Worm (Caenorhabditis elegans): ENCODE results near the gene H11L12.1.

Gene H11L12.1

DNA sequence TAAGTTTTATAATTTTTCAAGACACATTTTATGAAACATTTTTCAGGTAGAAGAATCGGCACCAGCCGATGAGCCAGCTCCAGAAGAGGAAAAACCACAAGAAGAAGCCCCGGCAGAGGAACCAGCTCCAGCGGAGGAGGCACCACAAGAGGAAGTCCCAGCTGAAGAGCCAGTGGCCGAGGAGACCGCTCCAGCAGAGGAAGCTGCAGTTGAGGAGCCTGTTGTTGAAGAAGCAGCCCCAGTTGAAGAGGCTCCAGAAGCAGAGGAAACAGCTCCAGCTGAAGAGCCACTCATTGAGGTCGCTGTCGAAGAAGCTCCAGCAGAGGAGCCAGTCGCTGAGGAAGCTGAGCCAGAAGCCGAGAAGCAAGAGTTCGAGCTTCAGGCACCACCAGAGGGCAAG lies 37.2 kb downstream of the H11L12.1 start:
- TF ChIP-seq ztf-11 (tag; optimal IDR thresholded peaks at IDR 0.05) (no peak), ztf-1 (GFP tag; conservative IDR thresholded peaks at IDR 0.05) (no peak), skn-1 (tag; optimal IDR thresholded peaks at IDR 0.05) (no peak), lin-39 (tag; optimal IDR thresholded peaks at IDR 0.05) (no peak), lin-13 (GFP tag; optimal IDR thresholded peaks at IDR 0.05) (no peak), ZK546.5 (tag; optimal IDR thresholded peaks at IDR 0.05) (no peak), ztf-4 (tag; optimal IDR thresholded peaks at IDR 0.05) (no peak), lsy-2 (tag; optimal IDR thresholded peaks at IDR 0.05) (no peak), mab-5 (tag; optimal IDR thresholded peaks at IDR 0.05) (no peak), mbf-1 (tag; optimal IDR thresholded peaks at IDR 0.05) (no peak), unc-39 (tag; optimal IDR thresholded peaks at IDR 0.05) (no peak), sem-4 (tag; optimal IDR thresholded peaks at IDR 0.05) (no peak), nhr-237 (tag; optimal IDR thresholded peaks at IDR 0.05) (no peak), blmp-1 (tag; optimal IDR thresholded peaks at IDR 0.05; ENCODE audit: insufficient read depth) (no peak), alr-1 (tag; optimal IDR thresholded peaks at IDR 0.05) (no peak), aly-2 (tag; optimal IDR thresholded peaks at IDR 0.05) (no peak)

DNA sequence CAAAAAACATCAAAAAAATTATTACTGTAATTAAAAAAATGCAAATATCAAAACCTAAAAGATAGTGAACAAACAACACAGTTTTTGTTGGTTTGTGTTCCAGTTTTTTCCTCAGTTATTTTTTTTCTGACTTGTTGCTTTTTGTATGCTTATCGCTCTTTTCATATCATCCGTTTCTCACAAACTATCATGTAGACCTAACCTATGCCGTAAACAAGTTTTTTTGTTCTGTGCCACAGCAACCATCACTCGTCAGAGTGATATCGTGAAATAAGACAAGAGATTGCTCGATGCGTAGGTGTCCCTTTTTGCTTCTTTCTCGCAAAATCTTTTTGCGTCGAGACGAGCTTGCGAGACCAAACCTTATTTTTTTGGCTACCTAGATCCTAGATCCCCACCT lies 39.2 kb downstream of the H11L12.1 start:
- TF ChIP-seq egl-27 (tag; optimal IDR thresholded peaks at IDR 0.05) (no peak), snpc-4 (tag; optimal IDR thresholded peaks at IDR 0.05) (no peak), elt-3 (tag; optimal IDR thresholded peaks at IDR 0.05) (no peak), elt-1 (tag; optimal IDR thresholded peaks at IDR 0.05) (no peak), unc-39 (tag; optimal IDR thresholded peaks at IDR 0.05) (no peak), Y55F3AM.14 (GFP tag; optimal IDR thresholded peaks at IDR 0.05) (no peak), nhr-77 (tag; optimal IDR thresholded peaks at IDR 0.05) (no peak), peb-1 (tag; optimal IDR thresholded peaks at IDR 0.05) (no peak), lin-13 (GFP tag; optimal IDR thresholded peaks at IDR 0.05) (no peak), mdl-1 (tag; optimal IDR thresholded peaks at IDR 0.05) (no peak), alr-1 (tag; optimal IDR thresholded peaks at IDR 0.05) (no peak), sem-4 (tag; optimal IDR thresholded peaks at IDR 0.05) (no peak), nhr-25 (tag; optimal IDR thresholded peaks at IDR 0.05) (no peak), mbf-1 (tag; optimal IDR thresholded peaks at IDR 0.05) (no peak), nhr-21 (tag; optimal IDR thresholded peaks at IDR 0.05) (no peak), skn-1 (tag; optimal IDR thresholded peaks at IDR 0.05) (no peak), sma-3 (GFP tag; optimal IDR thresholded peaks at IDR 0.05) (no peak), lin-39 (tag; optimal IDR thresholded peaks at IDR 0.05) (no peak), nhr-11 (tag; optimal IDR thresholded peaks at IDR 0.05) (no peak), zag-1 (tag; optimal IDR thresholded peaks at IDR 0.05) (no peak)

DNA sequence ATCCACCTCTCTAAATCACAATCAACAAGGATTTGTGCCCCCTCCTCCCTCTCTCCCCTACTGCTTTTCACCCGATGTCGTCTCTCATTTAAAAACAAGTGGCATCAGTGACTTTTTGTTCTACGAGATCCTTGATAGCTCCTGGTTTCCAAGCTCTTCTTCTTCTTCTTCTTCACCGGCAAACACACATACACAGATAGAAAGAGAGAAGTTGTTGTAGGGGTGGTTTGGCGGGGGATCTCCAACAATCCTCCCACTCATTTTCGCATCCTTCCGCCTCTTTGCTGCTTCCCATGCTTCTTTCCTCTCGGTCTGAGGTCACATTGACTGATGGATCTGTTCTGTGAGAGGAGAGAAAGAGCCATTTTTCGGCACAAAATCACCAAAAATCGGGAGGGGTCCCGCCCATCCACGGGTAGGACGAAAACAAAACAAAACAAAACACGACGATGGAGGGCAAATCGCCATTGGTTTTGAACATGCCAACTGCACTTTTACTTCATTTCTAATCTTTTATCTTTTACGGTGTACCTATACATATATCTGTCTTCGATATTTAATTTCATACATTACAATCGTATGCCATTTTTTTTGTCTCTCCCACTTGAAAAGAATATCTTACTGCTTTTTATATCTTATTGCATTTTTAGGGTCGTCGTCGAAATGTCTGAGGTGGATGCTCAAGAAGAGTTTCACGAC lies 41.0 kb downstream of the H11L12.1 start, which contains the start of gene T23E7.2:
Gene T23E7.2, plus strand, starts transcription at position 649 of the 699 bp plus-strand sequence.
- TF ChIP-seq fos-1 (tag; optimal IDR thresholded peaks at IDR 0.05) (no peak), lin-11 (tag; optimal IDR thresholded peaks at IDR 0.05) (no peak), nhr-6 (tag; optimal IDR thresholded peaks at IDR 0.05) (no peak), sma-9 (GFP tag; optimal IDR thresholded peaks at IDR 0.05) (peak; percentile 54), sma-9 (tag; optimal IDR thresholded peaks at IDR 0.05) (no peak), unc-62 (GFP tag; optimal IDR thresholded peaks at IDR 0.05) (no peak), skn-1 (tag; optimal IDR thresholded peaks at IDR 0.05) (no peak), gmeb-1 (tag; optimal IDR thresholded peaks at IDR 0.05) (no peak), F13H6.1 (tag; optimal IDR thresholded peaks at IDR 0.05) (peak; percentile 50), ztf-1 (GFP tag; conservative IDR thresholded peaks at IDR 0.05) (no peak), nhr-129 (tag; optimal IDR thresholded peaks at IDR 0.05) (peak; percentile 48)

DNA sequence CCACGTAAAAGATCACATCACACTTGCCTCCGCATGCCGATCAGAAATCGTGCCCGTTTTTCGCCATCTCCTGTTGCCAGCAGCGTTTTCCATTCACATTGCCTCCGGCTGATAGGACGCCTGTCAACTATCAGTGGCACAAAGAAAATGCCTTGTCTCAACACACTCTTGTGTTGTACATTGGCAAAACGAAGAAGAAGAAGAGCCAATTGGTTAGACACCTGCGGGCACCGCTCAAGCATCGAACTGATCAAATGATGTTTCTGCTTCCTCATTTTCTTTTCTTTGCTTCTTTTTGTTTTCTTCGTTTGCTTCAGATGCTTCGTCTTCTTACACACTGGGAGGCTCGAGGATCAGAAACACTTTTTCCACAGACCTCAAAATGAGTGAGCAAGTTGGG lies 44.2 kb downstream of the H11L12.1 start:
- peak; percentile 57 for TF ChIP-seq nhr-129 (tag; optimal IDR thresholded peaks at IDR 0.05)
- TF ChIP-seq F13H6.1 (tag; optimal IDR thresholded peaks at IDR 0.05), result peak; percentile 55
- peak; percentile 21 for TF ChIP-seq C34F6.9 (tag; optimal IDR thresholded peaks at IDR 0.05)
- TF ChIP-seq R02D3.7 (tag; optimal IDR thresholded peaks at IDR 0.05), result no peak
- no peak for TF ChIP-seq unc-55 (GFP tag; optimal IDR thresholded peaks at IDR 0.05)
- peak; percentile 37 for TF ChIP-seq sma-9 (GFP tag; optimal IDR thresholded peaks at IDR 0.05)
- TF ChIP-seq sma-9 (tag; optimal IDR thresholded peaks at IDR 0.05), result no peak
